Comparison of ENCODE assay signal across 3 fruit fly cellular contexts in the genomic region with DNA sequence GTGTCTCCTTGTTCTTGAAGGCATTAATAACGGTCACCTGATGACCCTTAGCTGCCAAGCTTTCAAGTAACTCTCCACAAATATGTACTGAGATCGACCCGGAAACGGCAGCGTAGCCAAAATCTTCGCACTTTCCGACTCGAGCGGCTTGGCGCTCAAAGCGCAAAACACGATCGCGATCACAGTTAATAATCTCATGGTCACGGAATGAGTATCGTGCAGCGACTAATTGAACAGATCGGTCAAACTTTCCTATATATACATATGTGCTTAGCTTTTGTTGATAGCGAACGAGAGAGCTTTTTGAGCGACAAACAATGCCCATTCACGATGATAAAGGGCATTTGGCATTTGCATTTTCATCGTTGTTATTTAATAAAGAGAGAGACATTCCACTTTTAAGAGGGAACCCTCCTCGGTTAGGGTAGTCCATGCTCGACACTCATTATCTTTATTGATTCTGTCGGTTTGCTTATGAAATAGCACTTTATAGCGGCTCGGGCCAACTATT.
TF ChIP-seq lines count a peak whose summit lies in the region.

TSS of gene Ugt35C1 (minus strand) at position 213 of the 511 bp plus-strand sequence.

- no peak for TF ChIP-seq CTCF in whole organism, embryonic (GFP tag; optimal IDR thresholded peaks at IDR 0.05; lab: Kevin White, UChicago)

TF ChIP-seq in whole organism, adult, 20 proteins besides CTCF, POLR2A, EP300 and RAD21:
- no peak for TF ChIP-seq tj (GFP tag; optimal IDR thresholded peaks at IDR 0.05; lab: Kevin White, UChicago)
- peak; percentile 35 to 93 for TF ChIP-seq cnc (optimal IDR thresholded peaks at IDR 0.05; lab: Kevin White, UChicago)
- peak; percentile 44 for TF ChIP-seq CG14711 (tag; optimal IDR thresholded peaks at IDR 0.05; lab: Kevin White, UChicago)
- TF ChIP-seq pad (GFP tag; optimal IDR thresholded peaks at IDR 0.05; lab: Kevin White, UChicago) = no peak
- TF ChIP-seq Hr96 (GFP tag; optimal IDR thresholded peaks at IDR 0.05; lab: Kevin White, UChicago) = peak; percentile 11
- peak; percentile 51 for TF ChIP-seq cic (GFP tag; optimal IDR thresholded peaks at IDR 0.05; lab: Kevin White, UChicago)
- peak; percentile 12 for TF ChIP-seq Mnt (GFP tag; optimal IDR thresholded peaks at IDR 0.05; lab: Kevin White, UChicago)
TF ChIP-seq in whole organism, adult: peak in this region for 5.

TF ChIP-seq in whole organism, embryonic, 481 proteins besides CTCF, POLR2A, EP300 and RAD21 (continues in another document):
- TF ChIP-seq CG34376 (GFP tag; optimal IDR thresholded peaks at IDR 0.05; lab: Kevin White, UChicago) (peak; percentile 33), ranshi (GFP tag; IDR thresholded peaks at IDR 0.05; lab: Robert Waterston, UW) (no peak), CG14860 (GFP tag; IDR thresholded peaks at IDR 0.05; lab: Robert Waterston, UW; ENCODE audit: partially characterized antibody) (no peak), oc (tag; optimal IDR thresholded peaks at IDR 0.05; lab: Kevin White, UChicago) (no peak), CG11560 (tag; IDR thresholded peaks at IDR 0.05; lab: Robert Waterston, UW) (no peak), sna (GFP tag; IDR thresholded peaks at IDR 0.05; lab: Robert Waterston, UW; ENCODE audit: partially characterized antibody) (no peak), CG31441 (GFP tag; IDR thresholded peaks at IDR 0.05; lab: Robert Waterston, UW) (no peak), CG16813 (GFP tag; IDR thresholded peaks at IDR 0.05; lab: Robert Waterston, UW; ENCODE audit: partially characterized antibody) (no peak), CG12219 (GFP tag; optimal IDR thresholded peaks at IDR 0.05; lab: Kevin White, UChicago) (no peak), CG7556 (GFP tag; optimal IDR thresholded peaks at IDR 0.05; lab: Kevin White, UChicago) (no peak), schlank (tag; optimal IDR thresholded peaks at IDR 0.05; lab: Kevin White, UChicago) (no peak), HLH54F (GFP tag; optimal IDR thresholded peaks at IDR 0.05; lab: Kevin White, UChicago) (no peak), CG10654 (GFP tag; optimal IDR thresholded peaks at IDR 0.05; lab: Kevin White, UChicago) (no peak), Hsf (GFP tag; optimal IDR thresholded peaks at IDR 0.05; lab: Kevin White, UChicago) (no peak), Lpt (GFP tag; optimal IDR thresholded peaks at IDR 0.05; lab: Kevin White, UChicago) (no peak), CG12071 (GFP tag; optimal IDR thresholded peaks at IDR 0.05; lab: Kevin White, UChicago) (no peak), Nf-YB (GFP tag; optimal IDR thresholded peaks at IDR 0.05; lab: Kevin White, UChicago) (no peak), CG6654 (GFP tag; optimal IDR thresholded peaks at IDR 0.05; lab: Kevin White, UChicago) (no peak), chm (GFP tag; IDR thresholded peaks at IDR 0.05; lab: Robert Waterston, UW) (no peak), kni (GFP tag; optimal IDR thresholded peaks at IDR 0.05; lab: Kevin White, UChicago) (no peak), wdn (GFP tag; IDR thresholded peaks at IDR 0.05; lab: Robert Waterston, UW) (no peak), crol (GFP tag; IDR thresholded peaks at IDR 0.05; lab: Robert Waterston, UW) (no peak), lab (GFP tag; optimal IDR thresholded peaks at IDR 0.05; lab: Kevin White, UChicago) (peak; percentile 16), tll (GFP tag; optimal IDR thresholded peaks at IDR 0.05; lab: Kevin White, UChicago) (no peak), Ets97D (GFP tag; optimal IDR thresholded peaks at IDR 0.05; lab: Kevin White, UChicago) (no peak), Myb (GFP tag; optimal IDR thresholded peaks at IDR 0.05; lab: Kevin White, UChicago) (no peak), yki (optimal IDR thresholded peaks at IDR 0.05; lab: Kevin White, UChicago) (no peak), amos (GFP tag; IDR thresholded peaks at IDR 0.05; lab: Robert Waterston, UW; ENCODE audit: partially characterized antibody) (peak; percentile 11; the same call in 1 of the 2 replicates), CG10209 (GFP tag; optimal IDR thresholded peaks at IDR 0.05; lab: Kevin White, UChicago) (no peak), chinmo (GFP tag; IDR thresholded peaks at IDR 0.05; lab: Robert Waterston, UW; ENCODE audit: partially characterized antibody) (0 out of 4 replicates have a peak, but pooled peaks have one; percentile 22), gce (GFP tag; IDR thresholded peaks at IDR 0.05; lab: Robert Waterston, UW) (no peak), her (GFP tag; optimal IDR thresholded peaks at IDR 0.05; lab: Kevin White, UChicago) (no peak), esg (GFP tag; conservative IDR thresholded peaks at IDR 0.05; lab: Robert Waterston, UW) (no peak), Mes4 (GFP tag; optimal IDR thresholded peaks at IDR 0.05; lab: Kevin White, UChicago) (no peak), NFAT (GFP tag; IDR thresholded peaks at IDR 0.05; lab: Robert Waterston, UW) (no peak), CG6272 (GFP tag; IDR thresholded peaks at IDR 0.05; lab: Robert Waterston, UW) (no peak), crc (GFP tag; optimal IDR thresholded peaks at IDR 0.05; lab: Kevin White, UChicago) (no peak), CG3995 (GFP tag; optimal IDR thresholded peaks at IDR 0.05; lab: Kevin White, UChicago) (peak; percentile 67), BtbVII (GFP tag; optimal IDR thresholded peaks at IDR 0.05; lab: Kevin White, UChicago) (no peak), dm (GFP tag; optimal IDR thresholded peaks at IDR 0.05; lab: Kevin White, UChicago) (no peak)

TF ChIP-seq in whole organism, prepupa, 60 proteins besides CTCF, POLR2A, EP300 and RAD21:
- TF ChIP-seq Ets96B (tag; optimal IDR thresholded peaks at IDR 0.05; lab: Kevin White, UChicago) (no peak), svp (GFP tag; lab: Kevin White, UChicago) (peak; percentile 33)
